Fruit fly (Drosophila melanogaster) whole organism, embryonic: ENCODE results near the gene CG14817.

ENCODE experiments used
- ATbp ChIP-seq: fragments of 200-800 bp; sonication (Bioruptor generic); optimal IDR thresholded peaks from 2 replicates; lab custom pipeline; 2017; ENCODE audit warnings: missing biosample characterization, mild to moderate bottlenecking, missing genetic modification characterization, missing genetic modification reagents
- Abd-B ChIP-seq: fragments of 200-800 bp; sonication (Bioruptor generic); optimal IDR thresholded peaks from 2 replicates; lab custom pipeline; 2018; ENCODE audit warnings: missing biosample characterization, mild to moderate bottlenecking, missing genetic modification characterization, moderate library complexity
- Awh ChIP-seq: fragments of 200-800 bp; sonication (Bioruptor generic); IDR thresholded peaks from 2 replicates; pipeline ENCODE4, ENCODE4 v1.3.6; 2022; ENCODE audit warnings: missing biosample characterization, missing genetic modification characterization
- CG10274 ChIP-seq: fragments of 200-800 bp; sonication (Bioruptor generic); optimal IDR thresholded peaks from 3 replicates; lab custom pipeline; 2017; ENCODE audit warnings: missing biosample characterization, mild to moderate bottlenecking, missing genetic modification characterization
- CG11723 ChIP-seq: fragments of 200-800 bp; sonication (Bioruptor generic); optimal IDR thresholded peaks from 2 replicates; lab custom pipeline; 2017; ENCODE audit warnings: missing biosample characterization, mild to moderate bottlenecking, missing genetic modification characterization
- CG12219 ChIP-seq: fragments of 200-800 bp; sonication (Bioruptor generic); optimal IDR thresholded peaks from 3 replicates; lab custom pipeline; 2018; ENCODE audit warnings: missing biosample characterization, mild to moderate bottlenecking, missing genetic modification characterization
- CG12744 ChIP-seq: fragments of 200-800 bp; sonication (Bioruptor generic); optimal IDR thresholded peaks from 2 replicates; lab custom pipeline; 2016; ENCODE audit warnings: missing biosample characterization, missing genetic modification characterization
- CG13624 ChIP-seq: fragments of 200-800 bp; sonication (Bioruptor generic); optimal IDR thresholded peaks from 2 replicates; lab custom pipeline; 2016; ENCODE audit warnings: missing biosample characterization, missing genetic modification characterization
- CG14965 ChIP-seq: fragments of 200-800 bp; sonication (Bioruptor generic); optimal IDR thresholded peaks from 2 replicates; lab custom pipeline; 2016; ENCODE audit warnings: missing biosample characterization, missing genetic modification characterization, borderline replicate concordance
- CG16815 ChIP-seq: fragments of 200-800 bp; sonication (Bioruptor generic); optimal IDR thresholded peaks from 3 replicates; lab custom pipeline; 2017; ENCODE audit warnings: missing biosample characterization, mild to moderate bottlenecking, missing genetic modification characterization
- CG16863 ChIP-seq: fragments of 200-800 bp; sonication (Bioruptor generic); optimal IDR thresholded peaks from 3 replicates; lab custom pipeline; 2016; ENCODE audit warnings: missing biosample characterization, missing genetic modification characterization
- CG1792 ChIP-seq: fragments of 200-800 bp; sonication (Bioruptor generic); optimal IDR thresholded peaks from 2 replicates; lab custom pipeline; 2016; ENCODE audit warnings: missing biosample characterization, missing genetic modification characterization
- CG18599 ChIP-seq: fragments of 200-800 bp; sonication (Bioruptor generic); optimal IDR thresholded peaks from 3 replicates; lab custom pipeline; 2017; ENCODE audit warnings: missing biosample characterization, missing genetic modification characterization, mild to moderate bottlenecking, moderate library complexity, missing genetic modification reagents
- CG2199 ChIP-seq: fragments of 200-800 bp; sonication (Bioruptor generic); IDR thresholded peaks from 3 replicates; pipeline ENCODE4 v1.3.6; 2022; ENCODE audit warnings: missing biosample characterization, missing genetic modification characterization
- CG3065 ChIP-seq: fragments of 200-800 bp; sonication (Bioruptor generic); optimal IDR thresholded peaks from 2 replicates; lab custom pipeline; 2016; ENCODE audit warnings: missing biosample characterization, missing genetic modification characterization
- CG7372 ChIP-seq: fragments of 200-800 bp; sonication (Bioruptor generic); IDR thresholded peaks from 2 replicates; pipeline ENCODE4 v1.3.6; 2022; ENCODE audit warnings: missing biosample characterization, missing genetic modification characterization
- CG7786 ChIP-seq: fragments of 200-800 bp; sonication (Bioruptor generic); optimal IDR thresholded peaks from 2 replicates; lab custom pipeline; 2016; ENCODE audit warnings: missing biosample characterization, missing genetic modification characterization
- CG8359 ChIP-seq: fragments of 200-800 bp; sonication (Bioruptor generic); optimal IDR thresholded peaks from 2 replicates; lab custom pipeline; 2017; ENCODE audit warnings: missing biosample characterization, mild to moderate bottlenecking, missing genetic modification characterization, borderline replicate concordance
- CG9437 ChIP-seq: fragments of 200-800 bp; sonication (Bioruptor generic); optimal IDR thresholded peaks from 2 replicates; lab custom pipeline; 2018; ENCODE audit warnings: missing biosample characterization, mild to moderate bottlenecking, missing genetic modification characterization
- CG9609 ChIP-seq: fragments of 200-800 bp; sonication (Bioruptor generic); optimal IDR thresholded peaks from 3 replicates; lab custom pipeline; 2016; ENCODE audit warnings: missing biosample characterization, missing genetic modification characterization
- Chrac-16 ChIP-seq: fragments of 200-800 bp; sonication (Bioruptor generic); optimal IDR thresholded peaks from 3 replicates; lab custom pipeline; 2016; ENCODE audit warnings: missing biosample characterization, missing genetic modification characterization
- E2f2 ChIP-seq: fragments of 200-800 bp; sonication (Bioruptor generic); IDR thresholded peaks from 2 replicates; pipeline ENCODE4 v1.3.6; 2022; ENCODE audit warnings: missing biosample characterization, missing genetic modification characterization
- HLHmδ ChIP-seq: fragments of 200-800 bp; sonication (Bioruptor generic); optimal IDR thresholded peaks from 2 replicates; lab custom pipeline; 2018; ENCODE audit warnings: missing biosample characterization, mild to moderate bottlenecking, missing genetic modification characterization, moderate library complexity
- Hsf ChIP-seq: fragments of 200-800 bp; sonication (Bioruptor generic); optimal IDR thresholded peaks from 3 replicates; lab custom pipeline; 2016; ENCODE audit warnings: missing biosample characterization, missing genetic modification characterization
- Kr ChIP-seq: fragments of 200-800 bp; sonication (Bioruptor generic); optimal IDR thresholded peaks from 2 replicates; lab custom pipeline; 2017; ENCODE audit warnings: missing biosample characterization, mild to moderate bottlenecking, missing genetic modification characterization
- MTF-1 ChIP-seq: fragments of 200-800 bp; sonication (Bioruptor generic); optimal IDR thresholded peaks from 2 replicates; lab custom pipeline; 2018; ENCODE audit warnings: missing biosample characterization, mild to moderate bottlenecking, missing genetic modification characterization, borderline replicate concordance
- Mad ChIP-seq: fragments of 200-800 bp; sonication (Bioruptor generic); optimal IDR thresholded peaks from 2 replicates; lab custom pipeline; 2016; ENCODE audit warnings: missing biosample characterization, missing genetic modification characterization
- Xbp1 ChIP-seq: fragments of 200-800 bp; sonication (Bioruptor generic); optimal IDR thresholded peaks from 3 replicates; lab custom pipeline; 2016; ENCODE audit warnings: missing biosample characterization, mild to moderate bottlenecking, missing genetic modification characterization
- az2 ChIP-seq: fragments of 200-800 bp; sonication (Bioruptor generic); optimal IDR thresholded peaks from 3 replicates; lab custom pipeline; 2016; ENCODE audit warnings: missing biosample characterization, missing genetic modification characterization
- bab2 ChIP-seq: fragments of 200-800 bp; sonication (Bioruptor generic); optimal IDR thresholded peaks from 2 replicates; lab custom pipeline; 2016; ENCODE audit warnings: missing biosample characterization, missing genetic modification characterization
- bsh ChIP-seq, 2 experiments: fragments of 200-800 bp; sonication (Bioruptor generic); optimal IDR thresholded peaks; 2 replicates each; lab custom pipeline; 2017 to 2018; ENCODE audit warnings: mild to moderate bottlenecking in 2 of 2, missing biosample characterization in 2 of 2, missing genetic modification characterization in 2 of 2, moderate library complexity in 1 of 2
- croc ChIP-seq: fragments of 200-800 bp; sonication (Bioruptor generic); conservative IDR thresholded peaks from 3 replicates; pipeline ENCODE4 v1.3.6; 2022; ENCODE audit warnings: missing biosample characterization, missing genetic modification characterization
- danr ChIP-seq: fragments of 200-800 bp; sonication (Bioruptor generic); IDR thresholded peaks from 2 replicates; pipeline ENCODE4 v1.3.6; 2022; ENCODE audit warnings: missing biosample characterization, missing genetic modification characterization
- dati ChIP-seq: fragments of 200-800 bp; sonication (Bioruptor generic); IDR thresholded peaks from 2 replicates; pipeline ENCODE4 v1.3.6; 2022; ENCODE audit warnings: missing biosample characterization, missing genetic modification characterization
- ems ChIP-seq: fragments of 200-800 bp; sonication (Bioruptor generic); optimal IDR thresholded peaks from 3 replicates; lab custom pipeline; 2016; ENCODE audit warnings: missing biosample characterization, missing genetic modification characterization
- ewg ChIP-seq: fragments of 200-800 bp; sonication (Bioruptor generic); optimal IDR thresholded peaks from 3 replicates; lab custom pipeline; 2017; ENCODE audit warnings: mild to moderate bottlenecking, missing biosample characterization, missing genetic modification reagents, missing genetic modification characterization
- ftz-f1 ChIP-seq: fragments of 200-800 bp; sonication (Bioruptor generic); optimal IDR thresholded peaks from 2 replicates; lab custom pipeline; 2016; ENCODE audit warnings: missing biosample characterization, missing genetic modification characterization
- gcm ChIP-seq: fragments of 200-800 bp; sonication (Bioruptor generic); optimal IDR thresholded peaks from 2 replicates; lab custom pipeline; 2019; ENCODE audit warnings: missing biosample characterization, mild to moderate bottlenecking, missing genetic modification characterization, moderate library complexity
- gcm2 ChIP-seq: fragments of 200-800 bp; sonication (Bioruptor generic); optimal IDR thresholded peaks from 2 replicates; lab custom pipeline; 2016; ENCODE audit warnings: missing biosample characterization, missing genetic modification characterization
- h ChIP-seq: fragments of >200 bp; optimal IDR thresholded peaks from 2 replicates; lab custom pipeline; 2017
- hkb ChIP-seq, 2 experiments: fragments of 200-800 bp in 1 of 2; fragments of >200 bp in 1 of 2; sonication (Bioruptor generic) in 1 of 2; IDR thresholded peaks in 1 of 2; optimal IDR thresholded peaks in 1 of 2; 2 replicates each; pipeline versions ENCODE4 v1.3.6 to Lab custom; 2017 to 2022; ENCODE audit warnings: missing biosample characterization in 1 of 2, missing genetic modification characterization in 1 of 2
- jigr1 ChIP-seq: fragments of 200-800 bp; sonication (Bioruptor generic); IDR thresholded peaks from 3 replicates; pipeline ENCODE4 v1.3.6; 2022; ENCODE audit warnings: missing biosample characterization, missing genetic modification characterization
- jing ChIP-seq: fragments of 200-800 bp; sonication (Bioruptor generic); optimal IDR thresholded peaks from 2 replicates; lab custom pipeline; 2018; ENCODE audit warnings: missing biosample characterization, mild to moderate bottlenecking, missing genetic modification characterization
- klu ChIP-seq: fragments of 200-800 bp; sonication (Bioruptor generic); IDR thresholded peaks from 2 replicates; pipeline ENCODE4 v1.3.6; 2022; ENCODE audit warnings: missing biosample characterization, missing genetic modification characterization
- lab ChIP-seq: fragments of 200-800 bp; sonication (Bioruptor generic); optimal IDR thresholded peaks from 3 replicates; lab custom pipeline; 2017; ENCODE audit warnings: missing biosample characterization, missing genetic modification characterization, mild to moderate bottlenecking, moderate library complexity, missing genetic modification reagents
- pros ChIP-seq: fragments of 200-800 bp; sonication (Bioruptor generic); optimal IDR thresholded peaks from 3 replicates; lab custom pipeline; 2019; ENCODE audit warnings: missing biosample characterization, mild to moderate bottlenecking, missing genetic modification characterization, moderate library complexity
- sqz ChIP-seq: fragments of 200-800 bp; sonication (Bioruptor generic); optimal IDR thresholded peaks from 3 replicates; lab custom pipeline; 2018; ENCODE audit warnings: missing biosample characterization, mild to moderate bottlenecking, missing genetic modification characterization
- tap ChIP-seq: fragments of 200-800 bp; optimal IDR thresholded peaks from 3 replicates; lab custom pipeline; 2019; ENCODE audit warnings: missing biosample characterization, mild to moderate bottlenecking, missing genetic modification characterization, moderate library complexity
- trem ChIP-seq: fragments of 200-800 bp; optimal IDR thresholded peaks from 3 replicates; lab custom pipeline; 2019; ENCODE audit warnings: missing biosample characterization, mild to moderate bottlenecking, missing genetic modification characterization, moderate library complexity
- yki ChIP-seq: fragments of >200 bp; optimal IDR thresholded peaks from 3 replicates; lab custom pipeline; 2018

Gene CG14817

dm6 chrX:1877107-1877736, at the start of gene CG14817, which contains the start of gene CG14805 (continued):
- no peak for TF ChIP-seq h
- TF ChIP-seq ATbp (GFP tag; lab: Kevin White, UChicago) = no peak
- peak; percentile 86 for TF ChIP-seq CG9437 (GFP tag; lab: Kevin White, UChicago)
- TF ChIP-seq lab (GFP tag; lab: Kevin White, UChicago) = peak; percentile 92
- TF ChIP-seq CG13624 (GFP tag; lab: Kevin White, UChicago) = peak; percentile 30
- peak; percentile 31 for TF ChIP-seq ftz-f1 (GFP tag; lab: Kevin White, UChicago)
- TF ChIP-seq az2 = peak; percentile 29
- peak; percentile 46; the same call in 1 of the 2 replicates for TF ChIP-seq Awh
- peak; percentile 88 for TF ChIP-seq trem (tag; lab: Kevin White, UChicago)
- no peak for TF ChIP-seq CG16815
- TF ChIP-seq CG2199 (GFP tag; lab: Robert Waterston, UW) = no peak
- peak; percentile 71 for TF ChIP-seq sqz (GFP tag; lab: Kevin White, UChicago)
- TF ChIP-seq dati = no peak
- TF ChIP-seq Mad (GFP tag; lab: Kevin White, UChicago) = peak; percentile 43
- TF ChIP-seq E2f2 (GFP tag; lab: Robert Waterston, UW) = peak; percentile 57
- peak; percentile 81 for TF ChIP-seq HLHmδ (GFP tag; lab: Kevin White, UChicago)
- TF ChIP-seq bab2 = no peak
- no peak for TF ChIP-seq CG1792 (GFP tag; lab: Kevin White, UChicago)
- peak; percentile 20 for TF ChIP-seq ewg (GFP tag; lab: Kevin White, UChicago)
- peak; percentile 79 for TF ChIP-seq CG12219
- TF ChIP-seq Kr (GFP tag; lab: Kevin White, UChicago) = no peak
- TF ChIP-seq CG10274 (GFP tag; lab: Kevin White, UChicago) = peak; percentile 54
- TF ChIP-seq ems (GFP tag; lab: Kevin White, UChicago) = peak; percentile 15
- TF ChIP-seq CG9609 (GFP tag; lab: Kevin White, UChicago) = no peak
- TF ChIP-seq Chrac-16 (GFP tag; lab: Kevin White, UChicago) = no peak
- TF ChIP-seq jing = no peak
- TF ChIP-seq CG12744 (GFP tag; lab: Kevin White, UChicago) = peak; percentile 19
- TF ChIP-seq pros (GFP tag; lab: Kevin White, UChicago) = no peak
- TF ChIP-seq CG14965 (GFP tag; lab: Kevin White, UChicago) = no peak
- TF ChIP-seq gcm (GFP tag; lab: Kevin White, UChicago) = peak; percentile 79
- TF ChIP-seq Hsf (GFP tag; lab: Kevin White, UChicago) = peak; percentile 40
- TF ChIP-seq CG11723 (GFP tag; lab: Kevin White, UChicago) = peak; percentile 62
- TF ChIP-seq Xbp1 (GFP tag; lab: Kevin White, UChicago) = peak; percentile 34
- no peak for TF ChIP-seq CG7786 (GFP tag; lab: Kevin White, UChicago)
- no peak for TF ChIP-seq yki (lab: Kevin White, UChicago)
- TF ChIP-seq gcm2 = no peak
- no peak for TF ChIP-seq hkb (optimal IDR thresholded peaks at IDR 0.05; lab: Kevin White, UChicago)
- TF ChIP-seq hkb (GFP tag; IDR thresholded peaks at IDR 0.05; lab: Robert Waterston, UW) = peak; percentile 59; the same call in 1 of the 2 replicates
- TF ChIP-seq CG18599 = no peak
- TF ChIP-seq tap = peak; percentile 69
- TF ChIP-seq jigr1 (GFP tag; lab: Robert Waterston, UW) = no peak
- TF ChIP-seq bsh (GFP tag; optimal IDR thresholded peaks at IDR 0.05; lab: Kevin White, UChicago) = peak; percentile 10 to 62
- no peak for TF ChIP-seq danr (GFP tag; lab: Robert Waterston, UW)
- no peak for TF ChIP-seq CG16863
- no peak for TF ChIP-seq Abd-B (GFP tag; lab: Kevin White, UChicago)
- no peak for TF ChIP-seq CG7372
- TF ChIP-seq CG3065 (GFP tag; lab: Kevin White, UChicago) = no peak
- TF ChIP-seq croc (GFP tag; lab: Robert Waterston, UW) = no peak
- TF ChIP-seq klu (GFP tag; lab: Robert Waterston, UW) = no peak
- peak; percentile 92 for TF ChIP-seq MTF-1 (GFP tag; lab: Kevin White, UChicago)
- TF ChIP-seq CG8359 = peak; percentile 31
